Fruit fly (Drosophila melanogaster) whole organism: ENCODE data around the gene w-cup.

Experiments used
- CG8478 ChIP-seq: fragments of >200 bp; optimal IDR thresholded peaks from 2 replicates; lab custom pipeline; 2018; ENCODE audit warnings: inconsistent platforms
- Dll ChIP-seq: fragments of >200 bp; optimal IDR thresholded peaks from 2 replicates; lab custom pipeline; 2017
- EcR ChIP-seq, 2 experiments: fragments of >200 bp; optimal IDR thresholded peaks; 2 replicates each; lab custom pipeline; 2017; ENCODE audit warnings: missing biosample characterization in 2 of 2, missing genetic modification characterization in 2 of 2, missing genetic modification reagents in 2 of 2
- pan ChIP-seq: fragments of >200 bp; optimal IDR thresholded peaks from 2 replicates; lab custom pipeline; 2017
- psq ChIP-seq: fragments of >200 bp; optimal IDR thresholded peaks from 2 replicates; lab custom pipeline; 2017
- usp ChIP-seq: fragments of >200 bp; optimal IDR thresholded peaks from 2 replicates; lab custom pipeline; 2017; ENCODE audit warnings: missing biosample characterization, missing genetic modification characterization, mixed read lengths

The w-cup gene

dm6 chr2L:10565674-10566073 is 11.9 kb downstream of the w-cup start:
- TF ChIP-seq Dll (no peak), EcR (GFP tag; optimal IDR thresholded peaks at IDR 0.05; lab: Kevin White, UChicago) (no peak), pan (lab: Kevin White, UChicago) (no peak), usp (GFP tag; lab: Kevin White, UChicago) (no peak), psq (lab: Kevin White, UChicago) (no peak)

DNA sequence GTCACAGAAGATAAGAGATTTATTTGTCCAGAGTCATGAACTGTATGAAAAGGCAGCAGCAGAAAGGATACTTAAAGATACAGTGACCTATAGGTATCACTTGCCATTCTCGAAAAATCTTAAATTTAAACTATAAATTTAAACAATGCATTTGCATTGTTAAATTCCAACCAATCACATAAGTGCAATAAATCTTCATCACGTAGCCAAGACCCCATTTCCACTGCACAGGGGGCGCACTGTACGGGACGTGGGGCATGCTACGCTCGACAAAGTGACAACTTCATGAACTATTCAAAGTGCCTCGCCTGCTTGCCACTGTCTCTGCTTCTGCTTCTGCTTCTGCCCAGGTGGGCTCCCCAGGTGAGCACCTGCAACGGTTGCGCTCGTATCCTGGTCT is 22.3 kb downstream of the w-cup start:
- no peak for TF ChIP-seq pan (lab: Kevin White, UChicago)
- no peak for TF ChIP-seq CG8478 (lab: Kevin White, UChicago)
- no peak for TF ChIP-seq usp (GFP tag; lab: Kevin White, UChicago)
- no peak for TF ChIP-seq psq (lab: Kevin White, UChicago)
- TF ChIP-seq EcR (GFP tag; optimal IDR thresholded peaks at IDR 0.05; lab: Kevin White, UChicago) = no peak

DNA sequence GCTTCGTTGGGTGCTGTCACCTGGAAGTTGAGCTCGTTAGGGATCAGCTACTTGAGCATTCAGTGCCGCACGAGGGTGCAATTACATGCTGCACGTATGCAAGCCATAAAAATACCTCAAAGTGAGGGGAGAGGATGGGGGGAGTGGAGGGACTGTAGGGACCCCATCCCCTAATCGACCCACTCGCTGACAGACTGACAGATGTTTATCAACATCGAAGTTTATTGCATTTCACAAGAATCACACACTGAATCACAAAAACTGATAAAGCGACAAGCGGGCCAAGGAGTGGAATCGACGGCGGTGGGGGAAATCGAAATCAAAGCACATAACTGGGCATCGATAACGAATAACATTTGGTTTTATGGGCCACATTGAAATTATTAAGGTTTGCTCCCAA is 22.9 kb downstream of the w-cup start:
- TF ChIP-seq CG8478 (lab: Kevin White, UChicago) (no peak), EcR (GFP tag; optimal IDR thresholded peaks at IDR 0.05; lab: Kevin White, UChicago) (no peak), usp (GFP tag; lab: Kevin White, UChicago) (no peak), pan (lab: Kevin White, UChicago) (no peak), psq (lab: Kevin White, UChicago) (no peak), Dll (no peak)

DNA sequence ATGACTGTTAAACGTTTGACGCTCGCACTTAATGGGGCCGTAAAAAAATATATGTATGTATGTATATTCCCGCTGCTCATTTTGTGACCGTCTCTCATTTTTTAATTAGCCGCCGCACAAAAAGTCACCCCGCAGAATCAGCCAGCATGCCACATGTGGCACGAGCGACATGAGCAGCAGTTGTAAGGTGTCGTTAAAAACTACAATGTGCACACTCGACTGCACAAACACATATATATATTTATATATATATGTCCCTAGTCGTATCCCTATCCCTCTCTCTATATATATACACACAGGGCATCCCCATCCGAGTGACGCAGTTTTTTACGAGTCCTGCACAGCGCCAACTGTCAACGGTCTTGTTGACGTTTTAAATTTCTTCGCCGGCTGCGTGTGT is 23.9 kb downstream of the w-cup start:
- no peak for TF ChIP-seq EcR (GFP tag; optimal IDR thresholded peaks at IDR 0.05; lab: Kevin White, UChicago)
- no peak for TF ChIP-seq pan (lab: Kevin White, UChicago)
- TF ChIP-seq Dll = no peak
- TF ChIP-seq CG8478 (lab: Kevin White, UChicago) = no peak
- no peak for TF ChIP-seq usp (GFP tag; lab: Kevin White, UChicago)
- TF ChIP-seq psq (lab: Kevin White, UChicago) = no peak

DNA sequence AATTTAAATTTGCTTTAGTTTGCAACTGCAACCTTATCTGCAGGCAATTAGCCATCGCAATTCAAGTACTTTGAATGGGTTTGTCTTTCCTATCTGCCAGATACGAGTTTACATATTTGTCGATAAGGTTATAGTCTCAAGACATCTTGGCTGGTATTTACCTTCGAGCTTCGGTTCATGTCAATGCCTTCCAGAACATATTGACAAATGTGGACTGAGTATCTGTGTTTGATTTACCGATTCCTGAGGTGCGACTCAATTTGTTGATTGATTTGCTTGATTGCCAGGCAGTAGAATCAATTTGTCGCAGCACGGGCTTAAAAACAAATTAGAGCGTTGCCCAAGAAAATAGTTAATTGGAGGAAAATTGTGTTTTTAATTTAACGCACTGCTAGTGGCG is 24.8 kb downstream of the w-cup start:
- TF ChIP-seq usp (GFP tag; lab: Kevin White, UChicago) = no peak
- TF ChIP-seq EcR (GFP tag; optimal IDR thresholded peaks at IDR 0.05; lab: Kevin White, UChicago) = no peak
- TF ChIP-seq Dll = no peak
- TF ChIP-seq psq (lab: Kevin White, UChicago) = no peak
- TF ChIP-seq pan (lab: Kevin White, UChicago) = no peak

DNA sequence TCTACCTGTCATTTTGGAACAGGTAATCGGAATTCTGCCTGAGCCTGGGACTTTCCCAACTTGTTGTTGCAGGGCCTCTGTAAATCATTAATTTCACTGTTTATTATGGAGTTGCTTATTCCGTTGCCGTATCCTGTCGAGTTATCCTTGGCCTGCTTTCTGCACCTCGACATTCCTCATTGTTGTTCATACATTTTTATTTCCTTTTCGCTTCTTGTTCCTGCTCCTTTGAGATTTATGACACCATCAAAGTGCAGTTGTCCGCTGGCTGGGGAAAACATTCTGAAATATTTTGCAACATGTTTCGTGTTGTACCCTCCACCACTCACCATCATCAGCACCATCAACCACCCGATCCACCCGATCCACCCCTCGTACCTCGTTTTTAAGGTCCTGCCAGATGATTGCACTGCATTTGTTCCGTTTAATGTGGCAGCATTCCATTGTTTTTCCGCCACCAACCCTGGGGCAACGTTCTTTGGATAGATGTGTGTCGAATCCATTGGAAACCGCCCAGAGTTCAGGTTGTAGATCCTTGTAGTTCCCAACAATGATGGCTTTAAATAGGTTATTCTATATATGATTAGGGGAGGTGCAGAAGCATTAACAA is 28.7 kb downstream of the w-cup start:
- TF ChIP-seq Dll (no peak), psq (lab: Kevin White, UChicago) (no peak), usp (GFP tag; lab: Kevin White, UChicago) (no peak), pan (lab: Kevin White, UChicago) (no peak), EcR (GFP tag; optimal IDR thresholded peaks at IDR 0.05; lab: Kevin White, UChicago) (no peak), CG8478 (lab: Kevin White, UChicago) (no peak)

dm6 chr2L:10544421-10545120 is 33.0 kb downstream of the w-cup start, which contains the start of gene Trim9:
TSS of gene Trim9 (plus strand) at chr2L:10544883.
- TF ChIP-seq usp (GFP tag; lab: Kevin White, UChicago) = no peak
- no peak for TF ChIP-seq psq (lab: Kevin White, UChicago)
- TF ChIP-seq pan (lab: Kevin White, UChicago) = no peak
- no peak for TF ChIP-seq Dll
- TF ChIP-seq CG8478 (lab: Kevin White, UChicago) = no peak
- TF ChIP-seq EcR (GFP tag; optimal IDR thresholded peaks at IDR 0.05; lab: Kevin White, UChicago) = no peak

DNA sequence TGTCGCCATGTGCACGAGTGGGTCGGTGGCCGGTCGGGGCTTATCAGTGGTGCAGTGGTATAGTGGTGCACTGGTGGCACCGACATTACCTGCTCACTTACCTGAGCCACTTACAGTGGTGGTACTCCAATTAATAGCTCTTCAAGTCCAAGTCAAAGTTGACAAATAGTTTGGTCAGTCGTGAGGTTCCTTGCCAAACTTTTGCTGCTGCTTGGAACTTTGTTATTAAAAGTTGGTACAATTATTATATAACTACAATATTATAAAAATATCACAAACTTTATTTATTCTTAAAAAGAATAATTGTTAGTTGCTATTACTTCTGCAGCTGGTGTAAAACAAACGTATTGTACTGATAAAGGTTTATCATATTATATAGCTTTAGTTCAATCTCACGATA is 33.6 kb downstream of the w-cup start:
- TF ChIP-seq CG8478 (lab: Kevin White, UChicago) (no peak), psq (lab: Kevin White, UChicago) (no peak), EcR (GFP tag; optimal IDR thresholded peaks at IDR 0.05; lab: Kevin White, UChicago) (no peak), pan (lab: Kevin White, UChicago) (no peak), Dll (no peak), usp (GFP tag; lab: Kevin White, UChicago) (no peak)

DNA sequence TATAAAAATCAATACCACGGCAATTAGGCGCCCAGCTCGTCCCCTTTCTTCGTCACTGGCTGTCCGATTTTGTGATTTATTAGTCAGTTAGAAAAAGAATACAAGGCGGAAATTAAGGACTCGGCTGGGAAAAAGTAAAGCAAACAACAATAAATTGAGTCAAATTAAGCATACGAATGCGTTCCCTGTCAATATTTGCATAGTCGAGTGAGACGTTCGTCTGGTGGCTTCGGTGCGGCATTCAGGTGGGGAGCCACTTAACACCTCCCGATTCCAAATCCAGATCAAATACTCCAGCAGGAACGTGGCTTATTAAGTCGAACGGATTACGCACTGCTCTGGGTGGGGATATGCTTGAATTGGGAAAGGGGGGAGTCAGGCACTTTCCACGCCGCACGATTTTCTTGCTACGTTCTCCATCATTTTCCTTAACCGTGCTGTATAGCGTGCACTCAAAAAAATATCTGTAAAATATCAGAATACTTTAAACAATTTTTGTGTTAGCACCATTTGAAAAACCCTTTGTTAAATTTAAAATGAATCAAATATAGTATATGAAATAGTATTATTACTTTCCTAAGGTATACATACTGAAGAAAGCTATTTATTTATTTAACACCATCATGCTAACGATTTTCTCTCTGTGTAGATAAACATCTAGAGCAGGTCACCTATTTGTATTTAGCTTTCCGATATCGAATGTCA is 34.4 kb downstream of the w-cup start:
- no peak for TF ChIP-seq EcR (GFP tag; optimal IDR thresholded peaks at IDR 0.05; lab: Kevin White, UChicago)
- TF ChIP-seq usp (GFP tag; lab: Kevin White, UChicago) = no peak
- no peak for TF ChIP-seq CG8478 (lab: Kevin White, UChicago)
- TF ChIP-seq Dll = no peak
- TF ChIP-seq pan (lab: Kevin White, UChicago) = no peak
- no peak for TF ChIP-seq psq (lab: Kevin White, UChicago)

- TF ChIP-seq pan (lab: Kevin White, UChicago) = no peak
- TF ChIP-seq usp (GFP tag; lab: Kevin White, UChicago) = no peak
- TF ChIP-seq CG8478 (lab: Kevin White, UChicago) = no peak
- no peak for TF ChIP-seq psq (lab: Kevin White, UChicago)
- TF ChIP-seq Dll = no peak
- no peak for TF ChIP-seq EcR (GFP tag; optimal IDR thresholded peaks at IDR 0.05; lab: Kevin White, UChicago)
These were observed 38.2 kb downstream of the w-cup start for dm6 chr2L:10539360-10539759.

dm6 chr2L:10534022-10534421 is 43.6 kb downstream of the w-cup start, which contains the start of gene CG18302:
TSS of gene CG18302 (plus strand) at chr2L:10534322.
- TF ChIP-seq EcR (GFP tag; optimal IDR thresholded peaks at IDR 0.05; lab: Kevin White, UChicago) (no peak), CG8478 (lab: Kevin White, UChicago) (no peak), usp (GFP tag; lab: Kevin White, UChicago) (no peak), Dll (no peak), pan (lab: Kevin White, UChicago) (no peak), psq (lab: Kevin White, UChicago) (no peak)
